Fruit fly (Drosophila melanogaster): Measurements from ENCODE around the gene Cox10.

DNA sequence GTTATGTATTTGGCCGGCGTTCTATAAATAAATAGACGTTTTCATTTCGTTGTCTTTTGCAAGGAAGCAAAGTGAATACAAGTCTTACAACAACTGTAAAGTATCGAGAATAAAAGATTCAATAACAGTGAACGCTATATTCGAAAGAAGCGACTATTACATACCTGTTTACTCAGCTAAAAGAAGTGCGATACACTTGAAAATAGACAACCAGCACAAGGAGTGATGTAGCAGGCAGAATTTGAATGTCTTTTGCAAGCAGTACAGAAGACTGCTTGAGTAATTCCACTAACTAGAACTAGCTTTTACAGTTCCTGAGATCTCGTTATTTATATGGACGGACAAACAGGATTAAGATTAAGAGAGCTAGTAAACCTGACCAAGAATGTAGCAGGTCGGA, 33.0 kb upstream of the Cox10 start:
- TF ChIP-seq Dll (optimal IDR thresholded peaks at IDR 0.05) (no peak), CG8478 (optimal IDR thresholded peaks at IDR 0.05) (no peak), psq (optimal IDR thresholded peaks at IDR 0.05) (no peak), EcR (GFP tag; optimal IDR thresholded peaks at IDR 0.05) (no peak), usp (GFP tag; optimal IDR thresholded peaks at IDR 0.05) (no peak), pan (optimal IDR thresholded peaks at IDR 0.05) (no peak)
